Fruit fly (Drosophila melanogaster) whole organism, pupa: ENCODE data around the gene CG13449.

Experiments
- CG10348 ChIP-seq: fragments of 200-800 bp; sonication (Bioruptor generic); IDR thresholded peaks from 2 replicates; pipeline ENCODE4 v1.3.6; 2022; ENCODE audit warnings: missing biosample characterization, missing genetic modification characterization
- CG12605 ChIP-seq: fragments of 200-800 bp; sonication (Bioruptor generic); IDR thresholded peaks from 2 replicates; pipeline ENCODE4 v1.3.6; 2022; ENCODE audit warnings: missing biosample characterization, missing genetic modification characterization
- CG13204 ChIP-seq: fragments of 200-800 bp; sonication (Bioruptor generic); optimal IDR thresholded peaks from 2 replicates; lab custom pipeline; 2018; ENCODE audit warnings: missing biosample characterization, mild to moderate bottlenecking, missing genetic modification characterization, moderate library complexity
- CG14655 ChIP-seq: fragments of 200-800 bp; sonication (Bioruptor generic); optimal IDR thresholded peaks from 3 replicates; lab custom pipeline; 2017; ENCODE audit warnings: mild to moderate bottlenecking, missing biosample characterization, missing genetic modification reagents, missing genetic modification characterization
- CG15710 ChIP-seq: fragments of 200-800 bp; sonication (Bioruptor generic); optimal IDR thresholded peaks from 2 replicates; lab custom pipeline; 2018; ENCODE audit warnings: missing biosample characterization, mild to moderate bottlenecking, missing genetic modification characterization, moderate library complexity
- CG17806 ChIP-seq: fragments of 200-800 bp; sonication (Bioruptor generic); optimal IDR thresholded peaks from 2 replicates; lab custom pipeline; 2018; ENCODE audit warnings: missing biosample characterization, mild to moderate bottlenecking, missing genetic modification characterization, moderate library complexity
- CG32121 ChIP-seq: fragments of 200-800 bp; sonication (Bioruptor generic); IDR thresholded peaks from 2 replicates; pipeline ENCODE4 v1.3.6; 2022; ENCODE audit warnings: missing biosample characterization, missing genetic modification characterization
- CG34367 ChIP-seq: fragments of 200-800 bp; sonication (Bioruptor generic); optimal IDR thresholded peaks from 2 replicates; lab custom pipeline; 2018; ENCODE audit warnings: missing biosample characterization, mild to moderate bottlenecking, missing genetic modification characterization
- CG4496 ChIP-seq: fragments of 200-800 bp; sonication (Bioruptor generic); IDR thresholded peaks from 3 replicates; pipeline ENCODE4 v1.3.6; 2022; ENCODE audit warnings: missing biosample characterization, missing genetic modification characterization
- CG8159 ChIP-seq: fragments of 200-800 bp; sonication (Bioruptor generic); optimal IDR thresholded peaks from 3 replicates; lab custom pipeline; 2018; ENCODE audit warnings: missing biosample characterization, mild to moderate bottlenecking, missing genetic modification characterization, moderate library complexity
- CG8301 ChIP-seq: fragments of 200-800 bp; sonication (Bioruptor generic); optimal IDR thresholded peaks from 2 replicates; lab custom pipeline; 2018; ENCODE audit warnings: missing biosample characterization, mild to moderate bottlenecking, missing genetic modification characterization
- CG9948 ChIP-seq: fragments of 200-800 bp; sonication (Bioruptor generic); optimal IDR thresholded peaks from 2 replicates; lab custom pipeline; 2018; ENCODE audit warnings: missing biosample characterization, mild to moderate bottlenecking, missing genetic modification characterization, moderate library complexity
- D1 ChIP-seq: fragments of 200-800 bp; sonication (Bioruptor generic); optimal IDR thresholded peaks from 2 replicates; lab custom pipeline; 2018; ENCODE audit warnings: missing biosample characterization, mild to moderate bottlenecking, missing genetic modification characterization, moderate library complexity
- EcR ChIP-seq: fragments of 200-800 bp; sonication (Bioruptor generic); optimal IDR thresholded peaks from 3 replicates; lab custom pipeline; 2019; ENCODE audit warnings: missing biosample characterization, missing genetic modification characterization, mild to moderate bottlenecking, moderate library complexity, missing genetic modification reagents
- Ets98B ChIP-seq: fragments of 200-800 bp; sonication (Bioruptor generic); IDR thresholded peaks from 2 replicates; pipeline ENCODE4 v1.3.6; 2022; ENCODE audit warnings: missing biosample characterization, missing genetic modification characterization
- Pif1A ChIP-seq: fragments of 200-800 bp; sonication (Bioruptor generic); optimal IDR thresholded peaks from 3 replicates; lab custom pipeline; 2016; ENCODE audit warnings: missing biosample characterization, missing genetic modification characterization
- Pif1B ChIP-seq: fragments of 200-800 bp; sonication (Bioruptor generic); optimal IDR thresholded peaks from 3 replicates; lab custom pipeline; 2016; ENCODE audit warnings: missing biosample characterization, missing genetic modification characterization
- Snoo ChIP-seq: fragments of 200-800 bp; sonication (Bioruptor generic); optimal IDR thresholded peaks from 3 replicates; lab custom pipeline; 2017; ENCODE audit warnings: missing biosample characterization, mild to moderate bottlenecking, missing genetic modification characterization, inconsistent platforms
- fd96Ca ChIP-seq: fragments of 200-800 bp; sonication (Bioruptor generic); IDR thresholded peaks from 3 replicates; pipeline ENCODE4 v1.3.6; 2022; ENCODE audit warnings: missing biosample characterization, missing genetic modification characterization
- gl ChIP-seq: fragments of 200-800 bp; sonication (Bioruptor generic); optimal IDR thresholded peaks from 2 replicates; lab custom pipeline; 2018; ENCODE audit warnings: missing biosample characterization, mild to moderate bottlenecking, missing genetic modification characterization
- rn ChIP-seq: fragments of 200-800 bp; sonication (Bioruptor generic); IDR thresholded peaks from 2 replicates; pipeline ENCODE4 v1.3.6; 2022; ENCODE audit warnings: missing biosample characterization, missing genetic modification characterization

Gene CG13449

dm6 chr3L:15655910-15656309, 43.3 kb upstream of the CG13449 start, which contains the start of gene Eig71Ee:
Eig71Ee (minus strand) TSS chr3L:15656010.
- TF ChIP-seq CG13204 (GFP tag; lab: Kevin White, UChicago), result no peak
- no peak for TF ChIP-seq fd96Ca (GFP tag; lab: Robert Waterston, UW)
- TF ChIP-seq CG8159 (tag; lab: Kevin White, UChicago), result no peak
- TF ChIP-seq Ets98B (GFP tag; lab: Robert Waterston, UW), result no peak
- TF ChIP-seq Pif1B (GFP tag; lab: Kevin White, UChicago), result no peak

- TF ChIP-seq CG32121 (GFP tag; lab: Robert Waterston, UW) (no peak), CG12605 (GFP tag; lab: Robert Waterston, UW) (no peak), CG13204 (GFP tag; lab: Kevin White, UChicago) (no peak)
Observed at dm6 chr3L:15652154-15652553, 39.5 kb upstream of the CG13449 start, which contains the start of the genes Eig71Ec and Eig71Ed. Eig71Ec (minus strand) TSS chr3L:15652254. Eig71Ed (plus strand) TSS chr3L:15652537.

DNA sequence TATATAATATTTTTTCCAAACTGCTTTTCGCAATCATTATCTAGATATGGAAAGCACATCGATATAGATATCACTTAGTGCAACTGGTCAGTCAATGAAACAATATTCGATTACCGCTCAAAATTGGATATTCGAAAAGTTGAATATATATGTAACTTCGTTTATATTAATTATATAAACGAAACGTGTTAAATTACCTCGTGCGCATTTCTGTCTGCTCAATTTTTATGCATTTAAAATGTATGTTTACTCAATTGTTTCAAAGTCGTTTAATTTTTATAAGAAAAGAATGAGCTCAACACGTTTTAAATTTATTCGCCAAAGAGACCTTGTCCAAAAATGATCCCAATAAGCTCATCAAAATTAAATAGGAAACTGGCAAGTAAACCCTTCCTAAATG, 37.9 kb upstream of the CG13449 start, which contains the start of gene CG43084:
Gene CG43084, plus strand, starts transcription at position 301 of the 400 bp plus-strand sequence.
- TF ChIP-seq rn (GFP tag; lab: Robert Waterston, UW), result no peak
- TF ChIP-seq CG15710 (tag; lab: Kevin White, UChicago), result no peak
- TF ChIP-seq CG17806 (tag; lab: Kevin White, UChicago), result no peak
- TF ChIP-seq Ets98B (GFP tag; lab: Robert Waterston, UW), result no peak
- no peak for TF ChIP-seq CG32121 (GFP tag; lab: Robert Waterston, UW)
- TF ChIP-seq CG8159 (tag; lab: Kevin White, UChicago), result no peak
- no peak for TF ChIP-seq fd96Ca (GFP tag; lab: Robert Waterston, UW)
- no peak for TF ChIP-seq gl (tag; lab: Kevin White, UChicago)
- no peak for TF ChIP-seq CG9948 (tag; lab: Kevin White, UChicago)
- no peak for TF ChIP-seq CG13204 (GFP tag; lab: Kevin White, UChicago)
- TF ChIP-seq CG12605 (GFP tag; lab: Robert Waterston, UW), result no peak
- no peak for TF ChIP-seq Pif1B (GFP tag; lab: Kevin White, UChicago)
- TF ChIP-seq D1 (tag; lab: Kevin White, UChicago), result no peak
- no peak for TF ChIP-seq EcR (GFP tag; lab: Kevin White, UChicago)
- no peak for TF ChIP-seq CG8301 (tag; lab: Kevin White, UChicago)

DNA sequence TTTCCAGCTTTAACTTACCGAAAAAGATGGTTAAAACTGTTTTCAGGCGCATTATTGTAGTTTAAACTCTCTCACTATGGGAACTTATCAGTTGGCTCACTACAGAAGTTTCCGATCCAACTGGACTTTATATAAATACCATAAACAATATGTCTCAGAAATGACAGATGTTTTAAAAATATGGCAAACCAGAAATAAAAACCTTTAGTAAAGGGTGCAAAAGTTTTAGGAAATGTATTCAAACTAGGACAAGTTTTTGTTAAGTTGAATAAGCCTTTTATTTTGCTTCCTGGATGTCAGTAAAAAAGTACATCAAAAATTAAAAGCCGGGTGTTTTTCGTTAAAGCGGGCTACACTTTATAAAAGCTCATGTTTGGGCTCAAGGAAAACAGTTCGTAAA, 36.9 kb upstream of the CG13449 start, which contains the start of the genes Eig71Ea and Eig71Eb:
Gene Eig71Ea, minus strand, starts transcription at position 101 of the 400 bp plus-strand sequence.
Gene Eig71Eb, plus strand, starts transcription at position 376 of the 400 bp plus-strand sequence.
- no peak for TF ChIP-seq CG32121 (GFP tag; lab: Robert Waterston, UW)
- TF ChIP-seq CG34367, result no peak
- TF ChIP-seq gl (tag; lab: Kevin White, UChicago), result no peak
- no peak for TF ChIP-seq CG9948 (tag; lab: Kevin White, UChicago)
- no peak for TF ChIP-seq fd96Ca (GFP tag; lab: Robert Waterston, UW)
- no peak for TF ChIP-seq Pif1B (GFP tag; lab: Kevin White, UChicago)
- TF ChIP-seq CG14655 (GFP tag; lab: Kevin White, UChicago), result no peak
- no peak for TF ChIP-seq CG13204 (GFP tag; lab: Kevin White, UChicago)
- TF ChIP-seq CG15710 (tag; lab: Kevin White, UChicago), result no peak
- no peak for TF ChIP-seq CG8159 (tag; lab: Kevin White, UChicago)
- TF ChIP-seq CG4496, result no peak
- no peak for TF ChIP-seq CG12605 (GFP tag; lab: Robert Waterston, UW)
- no peak for TF ChIP-seq rn (GFP tag; lab: Robert Waterston, UW)
- TF ChIP-seq Snoo (tag; lab: Kevin White, UChicago), result no peak
- no peak for TF ChIP-seq D1 (tag; lab: Kevin White, UChicago)
- TF ChIP-seq CG10348 (GFP tag; lab: Robert Waterston, UW), result no peak
- no peak for TF ChIP-seq CG8301 (tag; lab: Kevin White, UChicago)
- no peak for TF ChIP-seq Pif1A (GFP tag; lab: Kevin White, UChicago)
- no peak for TF ChIP-seq EcR (GFP tag; lab: Kevin White, UChicago)
- TF ChIP-seq, all 21 proteins: peak for 0

dm6 chr3L:15647712-15648621, 35.3 kb upstream of the CG13449 start, which contains the start of the genes comm3 and CG43083:
comm3 (minus strand) TSS chr3L:15647762.
CG43083 (plus strand) TSS chr3L:15648571.
- no peak for TF ChIP-seq Pif1B (GFP tag; lab: Kevin White, UChicago)
- no peak for TF ChIP-seq CG9948 (tag; lab: Kevin White, UChicago)
- TF ChIP-seq, all 21 proteins: peak for 0

DNA sequence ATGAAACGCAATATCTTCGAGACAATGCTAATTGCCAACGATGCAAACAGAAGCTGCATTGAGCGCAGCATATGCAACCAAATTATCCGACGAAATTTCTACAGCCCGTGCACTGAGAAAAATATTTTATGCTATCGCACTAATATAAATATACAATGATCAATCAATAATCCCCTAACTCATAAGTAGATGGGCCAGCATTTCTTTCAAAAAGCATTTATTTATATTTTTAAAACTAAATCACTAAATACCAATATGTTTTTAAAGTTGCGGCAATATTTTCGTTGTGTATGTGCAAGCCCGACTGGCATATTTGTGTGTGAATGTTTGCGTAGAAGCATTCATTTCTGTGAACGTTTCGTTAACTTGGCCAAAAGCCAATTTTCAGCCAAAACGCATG, 33.6 kb upstream of the CG13449 start:
- TF ChIP-seq D1 (tag; lab: Kevin White, UChicago) (no peak), CG10348 (GFP tag; lab: Robert Waterston, UW) (no peak), CG4496 (no peak), CG8301 (tag; lab: Kevin White, UChicago) (no peak), CG14655 (GFP tag; lab: Kevin White, UChicago) (no peak), EcR (GFP tag; lab: Kevin White, UChicago) (no peak), CG15710 (tag; lab: Kevin White, UChicago) (no peak), fd96Ca (GFP tag; lab: Robert Waterston, UW) (no peak), Ets98B (GFP tag; lab: Robert Waterston, UW) (no peak), Pif1A (GFP tag; lab: Kevin White, UChicago) (no peak), rn (GFP tag; lab: Robert Waterston, UW) (no peak), CG9948 (tag; lab: Kevin White, UChicago) (no peak), CG32121 (GFP tag; lab: Robert Waterston, UW) (no peak), CG13204 (GFP tag; lab: Kevin White, UChicago) (no peak), CG17806 (tag; lab: Kevin White, UChicago) (no peak)
